Worm (Caenorhabditis elegans): Measurements from ENCODE around the gene amph-1.

ce11 chrIV:9641925-9642324 lies 5.7 kb downstream of the amph-1 start, which contains the start of gene del-2:
- TF ChIP-seq ama-1 (optimal IDR thresholded peaks at IDR 0.05) (no peak), fos-1 (tag; optimal IDR thresholded peaks at IDR 0.05) (no peak)

Measured in whole organism, L3 larva.